Fruit fly (Drosophila melanogaster) whole organism, wandering third instar larva: Measurements from ENCODE around the gene Crag.
A peak's percentile ranks its signal among the peaks of the same experiment; 100 is the strongest.

ENCODE experiments used
- Abd-B ChIP-seq: fragments of >200 bp; optimal IDR thresholded peaks from 2 replicates; lab custom pipeline; 2017; ENCODE audit warnings: missing biosample characterization, missing genetic modification characterization
- CG32264 ChIP-seq: fragments of 200-800 bp; sonication (Bioruptor generic); optimal IDR thresholded peaks from 2 replicates; lab custom pipeline; 2016; ENCODE audit warnings: missing biosample characterization, missing genetic modification characterization
- CG9705 ChIP-seq: fragments of 200-800 bp; sonication (Bioruptor generic); optimal IDR thresholded peaks from 2 replicates; lab custom pipeline; 2018; ENCODE audit warnings: missing biosample characterization, mild to moderate bottlenecking, missing genetic modification characterization
- Dfd ChIP-seq: fragments of >200 bp; optimal IDR thresholded peaks from 2 replicates; lab custom pipeline; 2017; ENCODE audit warnings: missing biosample characterization, missing genetic modification characterization
- Dif ChIP-seq: fragments of 200-275, 200-300 bp; sonication (Bioruptor generic); optimal IDR thresholded peaks from 2 replicates; lab custom pipeline; 2018; ENCODE audit warnings: missing biosample characterization, missing genetic modification characterization; ENCODE audit not compliant: partially characterized antibody
- GATAd ChIP-seq: sonication (Bioruptor generic); optimal IDR thresholded peaks from 2 replicates; lab custom pipeline; 2016; ENCODE audit warnings: missing biosample characterization, missing genetic modification characterization
- HLH106 ChIP-seq: fragments of 200-800 bp; optimal IDR thresholded peaks from 3 replicates; lab custom pipeline; 2019; ENCODE audit warnings: missing biosample characterization, mild to moderate bottlenecking, missing genetic modification characterization, moderate library complexity
- Hr78 ChIP-seq: fragments of >200 bp; optimal IDR thresholded peaks from 2 replicates; lab custom pipeline; 2017; ENCODE audit warnings: missing biosample characterization, missing genetic modification characterization
- Hr83 ChIP-seq: fragments of 200-300 bp; sonication (Bioruptor generic); optimal IDR thresholded peaks from 2 replicates; lab custom pipeline; 2016; ENCODE audit warnings: missing biosample characterization, mild to moderate bottlenecking, missing genetic modification characterization, moderate library complexity; ENCODE audit not compliant: poor library complexity, severe bottlenecking
- Jra ChIP-seq: sonication (Bioruptor generic); optimal IDR thresholded peaks from 2 replicates; lab custom pipeline; 2016; ENCODE audit warnings: missing biosample characterization, missing genetic modification characterization
- Mio ChIP-seq: sonication (Bioruptor generic); optimal IDR thresholded peaks from 2 replicates; lab custom pipeline; 2016; ENCODE audit warnings: missing biosample characterization, missing genetic modification characterization
- Myc ChIP-seq: fragments of >200 bp; optimal IDR thresholded peaks from 2 replicates; lab custom pipeline; 2017
- N ChIP-seq: fragments of >200 bp; optimal IDR thresholded peaks from 2 replicates; lab custom pipeline; 2018; ENCODE audit warnings: missing biosample characterization, missing external identifiers, missing genetic modification characterization
- OdsH ChIP-seq: fragments of 200-800 bp; sonication (Bioruptor generic); optimal IDR thresholded peaks from 2 replicates; lab custom pipeline; 2016; ENCODE audit warnings: missing biosample characterization, mild to moderate bottlenecking, missing genetic modification characterization
- Sp1 ChIP-seq: fragments of 200-800 bp; sonication (Bioruptor generic); optimal IDR thresholded peaks from 3 replicates; lab custom pipeline; 2019; ENCODE audit warnings: missing biosample characterization, mild to moderate bottlenecking, missing genetic modification characterization, moderate library complexity
- brk ChIP-seq: fragments of 200-800 bp; sonication (Bioruptor generic); optimal IDR thresholded peaks from 2 replicates; lab custom pipeline; 2016; ENCODE audit warnings: missing biosample characterization, mild to moderate bottlenecking, missing genetic modification characterization
- dl ChIP-seq, 2 experiments: fragments of 175-275, 200-275 bp in 1 of 2; fragments of 200-275 bp in 1 of 2; sonication (Bioruptor generic); optimal IDR thresholded peaks; lab custom pipeline; 2018; ENCODE audit warnings: mild to moderate bottlenecking in 2 of 2, missing biosample characterization in 2 of 2, missing genetic modification characterization in 2 of 2, moderate library complexity in 2 of 2; ENCODE audit not compliant: partially characterized antibody in 2 of 2, insufficient read depth in 1 of 2
- dmrt93B ChIP-seq: fragments of 200-800 bp; sonication (Bioruptor generic); optimal IDR thresholded peaks from 2 replicates; lab custom pipeline; 2018; ENCODE audit warnings: missing biosample characterization, mild to moderate bottlenecking, missing genetic modification characterization
- ey ChIP-seq: fragments of 200-800 bp; sonication (Bioruptor generic); optimal IDR thresholded peaks from 2 replicates; lab custom pipeline; 2016; ENCODE audit warnings: missing biosample characterization, missing genetic modification characterization
- foxo ChIP-seq, 2 experiments: fragments of 200-800 bp; sonication (Bioruptor generic); optimal IDR thresholded peaks; 2 replicates in 1 of 2; 3 replicates in 1 of 2; lab custom pipeline; 2016 to 2017; ENCODE audit warnings: missing biosample characterization in 2 of 2, missing genetic modification characterization in 2 of 2
- fru ChIP-seq: fragments of 200-800 bp; sonication (Bioruptor generic); optimal IDR thresholded peaks from 3 replicates; lab custom pipeline; 2016; ENCODE audit warnings: missing biosample characterization, mild to moderate bottlenecking, missing genetic modification characterization
- jim ChIP-seq: fragments of 175-275, 200-325 bp; sonication (Bioruptor generic); optimal IDR thresholded peaks from 2 replicates; lab custom pipeline; 2016; ENCODE audit warnings: missing biosample characterization, mild to moderate bottlenecking, missing genetic modification characterization
- lola ChIP-seq: fragments of >200 bp; optimal IDR thresholded peaks from 2 replicates; lab custom pipeline; 2017; ENCODE audit warnings: missing biosample characterization, missing genetic modification characterization
- pan ChIP-seq: fragments of >200 bp; optimal IDR thresholded peaks from 2 replicates; lab custom pipeline; 2017
- psq ChIP-seq: fragments of 200-800 bp; sonication (Bioruptor generic); optimal IDR thresholded peaks from 3 replicates; lab custom pipeline; 2017; ENCODE audit warnings: missing biosample characterization, mild to moderate bottlenecking, missing genetic modification characterization, moderate library complexity
- rgr ChIP-seq: fragments of 200-800 bp; sonication (Bioruptor generic); optimal IDR thresholded peaks from 3 replicates; lab custom pipeline; 2016; ENCODE audit warnings: missing biosample characterization, mild to moderate bottlenecking, missing genetic modification characterization
- sage ChIP-seq: fragments of 200-800 bp; sonication (Bioruptor generic); optimal IDR thresholded peaks from 2 replicates; lab custom pipeline; 2016; ENCODE audit warnings: missing biosample characterization, mild to moderate bottlenecking, missing genetic modification characterization
- sv ChIP-seq: fragments of 200-800 bp; sonication (Bioruptor generic); optimal IDR thresholded peaks from 3 replicates; lab custom pipeline; 2016; ENCODE audit warnings: missing biosample characterization, missing genetic modification characterization
- tai ChIP-seq: sonication (Bioruptor generic); optimal IDR thresholded peaks from 2 replicates; lab custom pipeline; 2016; ENCODE audit warnings: missing biosample characterization, missing genetic modification characterization
- usp ChIP-seq: fragments of >200 bp; optimal IDR thresholded peaks from 2 replicates; lab custom pipeline; 2017; ENCODE audit warnings: missing biosample characterization, missing genetic modification characterization

Crag gene

DNA sequence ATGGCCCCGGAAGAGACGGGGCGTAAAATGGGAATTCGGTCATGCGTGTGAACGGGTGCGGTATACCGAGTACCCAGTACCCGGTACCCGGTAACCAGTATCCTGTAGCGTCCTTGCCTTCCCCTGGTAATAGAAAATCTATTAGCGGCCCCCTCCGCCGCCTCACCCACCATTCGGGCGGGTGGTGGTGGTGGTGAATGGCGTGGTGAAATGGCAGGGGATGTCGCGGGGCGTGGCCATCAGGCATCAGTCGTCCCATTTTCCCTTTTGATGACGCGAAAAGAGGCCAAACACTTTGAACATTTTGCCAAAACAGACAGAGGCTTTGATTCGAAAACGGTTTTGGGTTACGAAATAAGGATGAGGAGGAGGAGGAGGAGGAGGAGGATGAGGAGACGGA, 16.1 kb downstream of the Crag start:
- no peak for TF ChIP-seq CG32264 (GFP tag; lab: Kevin White, UChicago)
- no peak for TF ChIP-seq CG9705
- TF ChIP-seq lola (GFP tag; lab: Kevin White, UChicago), result no peak
- TF ChIP-seq Mio (GFP tag; lab: Kevin White, UChicago), result no peak
- TF ChIP-seq Jra, result no peak
- no peak for TF ChIP-seq OdsH (GFP tag; lab: Kevin White, UChicago)
- TF ChIP-seq sv, result no peak
- no peak for TF ChIP-seq Dfd
- TF ChIP-seq jim (GFP tag; lab: Kevin White, UChicago), result no peak
- no peak for TF ChIP-seq Myc
- TF ChIP-seq tai (GFP tag; lab: Kevin White, UChicago), result no peak
- TF ChIP-seq Hr78, result no peak

- TF ChIP-seq usp (GFP tag; lab: Kevin White, UChicago), result no peak
- no peak for TF ChIP-seq N (GFP tag; lab: Kevin White, UChicago)
- TF ChIP-seq Sp1, result no peak
- no peak for TF ChIP-seq sv
- no peak for TF ChIP-seq Hr83
- TF ChIP-seq Dfd, result no peak
These were observed 24.4 kb downstream of the Crag start for dm6 chrX:8616280-8616679.

dm6 chrX:8616787-8617432, 25.1 kb downstream of the Crag start:
- TF ChIP-seq Dfd (no peak), rgr (GFP tag; lab: Kevin White, UChicago) (no peak), foxo (GFP tag; optimal IDR thresholded peaks at IDR 0.05; lab: Kevin White, UChicago) (no peak), dmrt93B (GFP tag; lab: Kevin White, UChicago) (no peak), Hr78 (no peak), Hr83 (no peak), sv (no peak), Myc (no peak), pan (lab: Kevin White, UChicago) (no peak), Sp1 (no peak), Abd-B (GFP tag; lab: Kevin White, UChicago) (no peak)

- TF ChIP-seq Dfd (peak; percentile 67), Hr83 (no peak)
These were observed 30.6 kb downstream of the Crag start for dm6 chrX:8622419-8622818.

dm6 chrX:8624867-8625266, 33.0 kb downstream of the Crag start:
- TF ChIP-seq Dfd, result no peak
- no peak for TF ChIP-seq HLH106 (tag; lab: Kevin White, UChicago)
- no peak for TF ChIP-seq GATAd (GFP tag; lab: Kevin White, UChicago)
- no peak for TF ChIP-seq jim (GFP tag; lab: Kevin White, UChicago)
- TF ChIP-seq CG32264 (GFP tag; lab: Kevin White, UChicago), result no peak
- peak; percentile 66 for TF ChIP-seq Myc
- TF ChIP-seq Hr83, result no peak
- TF ChIP-seq psq (GFP tag; lab: Kevin White, UChicago), result peak; percentile 55
- no peak for TF ChIP-seq brk (GFP tag; lab: Kevin White, UChicago)
- TF ChIP-seq pan (lab: Kevin White, UChicago), result no peak
- no peak for TF ChIP-seq rgr (GFP tag; lab: Kevin White, UChicago)
- no peak for TF ChIP-seq usp (GFP tag; lab: Kevin White, UChicago)
- TF ChIP-seq Dif, result peak; percentile 42
- no peak for TF ChIP-seq ey (GFP tag; lab: Kevin White, UChicago)
- TF ChIP-seq sv, result no peak
- TF ChIP-seq foxo (GFP tag; optimal IDR thresholded peaks at IDR 0.05; lab: Kevin White, UChicago), result no peak
- TF ChIP-seq dl (GFP tag; optimal IDR thresholded peaks at IDR 0.05; lab: Kevin White, UChicago; ENCODE audit: insufficient read depth in 1 of 2, partially characterized antibody in 2 of 2), result no peak
- peak; percentile 40 for TF ChIP-seq N (GFP tag; lab: Kevin White, UChicago)
- no peak for TF ChIP-seq sage (GFP tag; lab: Kevin White, UChicago)
- TF ChIP-seq Sp1, result no peak
- no peak for TF ChIP-seq CG9705
- TF ChIP-seq tai (GFP tag; lab: Kevin White, UChicago), result no peak
- TF ChIP-seq, all 38 proteins: peak for 4

DNA sequence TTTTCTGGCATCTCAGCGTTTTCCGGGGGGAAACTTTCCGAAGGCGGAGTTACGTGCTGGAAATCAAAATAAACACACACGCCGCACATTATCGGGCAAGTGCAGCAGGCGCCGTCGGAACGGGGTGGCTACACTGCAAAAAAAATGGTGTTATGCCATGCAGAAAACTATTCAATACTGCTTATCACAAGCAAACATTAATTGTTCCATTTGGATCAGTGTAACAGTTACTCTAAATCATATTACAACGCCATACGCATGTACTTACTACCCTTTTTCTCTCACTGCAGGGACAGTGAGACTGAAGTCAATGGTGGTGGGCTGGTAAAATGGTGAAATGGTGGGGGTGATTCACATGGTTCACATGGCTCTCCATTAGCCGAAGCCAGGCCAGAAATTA, 35.3 kb downstream of the Crag start:
- TF ChIP-seq sv, result peak; percentile 16
- no peak for TF ChIP-seq usp (GFP tag; lab: Kevin White, UChicago)
- peak; percentile 32 for TF ChIP-seq fru (GFP tag; lab: Kevin White, UChicago)
- TF ChIP-seq foxo (GFP tag; optimal IDR thresholded peaks at IDR 0.05; lab: Kevin White, UChicago), result peak in 1 of 2 experiments; percentile 47
- no peak for TF ChIP-seq psq (GFP tag; lab: Kevin White, UChicago)
